Worm (Caenorhabditis elegans) whole organism, L2 larva: ENCODE data around the gene ragc-1.

Experiments
- R02D3.7 ChIP-seq: fragments of 150-350 bp; optimal IDR thresholded peaks from 2 replicates; lab custom pipeline; 2014; ENCODE audit warnings: missing biosample characterization, missing genetic modification characterization
- ZK546.5 ChIP-seq: sonication (generic microtip); optimal IDR thresholded peaks from 2 replicates; lab custom pipeline; 2017; ENCODE audit warnings: missing biosample characterization, missing genetic modification characterization
- aly-2 ChIP-seq: fragments of 150-350 bp; optimal IDR thresholded peaks from 2 replicates; lab custom pipeline; 2014; ENCODE audit warnings: missing biosample characterization, missing genetic modification characterization
- ceh-16 ChIP-seq: fragments of 150-350 bp; optimal IDR thresholded peaks from 2 replicates; lab custom pipeline; 2014; ENCODE audit warnings: missing biosample characterization, missing genetic modification characterization
- egl-27 ChIP-seq: sonication (generic microtip); optimal IDR thresholded peaks from 3 replicates; lab custom pipeline; 2017; ENCODE audit warnings: missing biosample characterization, missing genetic modification reagents, missing genetic modification characterization
- gmeb-1 ChIP-seq: fragments of 150-350 bp; optimal IDR thresholded peaks from 2 replicates; lab custom pipeline; 2014; ENCODE audit warnings: missing biosample characterization, missing genetic modification characterization
- lin-11 ChIP-seq: fragments of 150-350 bp; sonication (generic microtip); optimal IDR thresholded peaks from 2 replicates; lab custom pipeline; 2014; ENCODE audit warnings: missing biosample characterization, missing genetic modification characterization, inconsistent platforms, mixed read lengths
- nhr-129 ChIP-seq: fragments of 150-350 bp; optimal IDR thresholded peaks from 2 replicates; lab custom pipeline; 2014; ENCODE audit warnings: missing biosample characterization, missing genetic modification characterization
- snpc-4 ChIP-seq: fragments of 150-350 bp; optimal IDR thresholded peaks from 2 replicates; lab custom pipeline; 2014; ENCODE audit warnings: missing biosample characterization, missing genetic modification characterization
- unc-62 ChIP-seq: fragments of 150-350 bp; optimal IDR thresholded peaks from 2 replicates; lab custom pipeline; 2014; ENCODE audit warnings: missing biosample characterization, missing genetic modification reagents, missing genetic modification characterization
- ztf-4 ChIP-seq: fragments of 150-350 bp; optimal IDR thresholded peaks from 2 replicates; lab custom pipeline; 2014; ENCODE audit warnings: missing biosample characterization, missing genetic modification characterization

DNA sequence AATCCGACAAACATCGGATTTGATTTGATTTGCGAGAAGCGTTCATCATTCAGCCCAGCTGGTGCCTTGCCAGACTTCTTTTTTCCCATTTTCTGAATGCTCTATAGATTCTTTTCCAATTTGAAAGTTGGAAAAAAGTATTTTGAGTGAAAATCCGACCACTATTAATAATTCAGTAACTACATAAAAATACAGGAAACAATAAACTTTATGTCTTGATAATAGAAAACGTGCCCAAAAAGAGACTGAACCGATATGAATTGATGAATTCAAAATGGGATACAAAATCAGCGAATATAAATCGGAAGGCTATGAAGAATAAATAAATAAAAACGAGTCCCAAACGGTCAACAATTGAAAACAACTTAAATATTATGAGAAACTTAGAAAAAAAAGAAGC is 27.0 kb upstream of the ragc-1 start, which contains the start of gene F58B3.4:
- TF ChIP-seq ztf-4 = no peak
- TF ChIP-seq ZK546.5 (tag; lab: Kevin White, UChicago) = no peak
- no peak for TF ChIP-seq ceh-16 (tag; lab: Kevin White, UChicago)
- no peak for TF ChIP-seq unc-62 (GFP tag; lab: Kevin White, UChicago)
- TF ChIP-seq egl-27 = no peak
- TF ChIP-seq R02D3.7 (tag; lab: Kevin White, UChicago) = no peak
- TF ChIP-seq nhr-129 = no peak
- TF ChIP-seq gmeb-1 (tag; lab: Kevin White, UChicago) = no peak
- TF ChIP-seq snpc-4 (tag; lab: Kevin White, UChicago) = no peak
- no peak for TF ChIP-seq aly-2 (tag; lab: Kevin White, UChicago)
- no peak for TF ChIP-seq lin-11
